Worm (Caenorhabditis elegans): ENCODE data around the gene T11G6.2.

- TF ChIP-seq cog-1 (tag; optimal IDR thresholded peaks at IDR 0.05) (no peak), flt-1 (GFP tag; IDR thresholded peaks at IDR 0.05) (no peak), klf-2 (GFP tag; conservative IDR thresholded peaks at IDR 0.05) (no peak), tab-1 (GFP tag; IDR thresholded peaks at IDR 0.05) (no peak), ztf-29 (GFP tag; IDR thresholded peaks at IDR 0.05) (no peak)
Measured at ce11 chrIV:10832148-10832547, 26.1 kb downstream of the T11G6.2 start, which contains the start of gene best-15.

Measured in whole organism, midembryonic.